Worm (Caenorhabditis elegans): Measurements from ENCODE around the gene aff-1.

Gene aff-1

DNA sequence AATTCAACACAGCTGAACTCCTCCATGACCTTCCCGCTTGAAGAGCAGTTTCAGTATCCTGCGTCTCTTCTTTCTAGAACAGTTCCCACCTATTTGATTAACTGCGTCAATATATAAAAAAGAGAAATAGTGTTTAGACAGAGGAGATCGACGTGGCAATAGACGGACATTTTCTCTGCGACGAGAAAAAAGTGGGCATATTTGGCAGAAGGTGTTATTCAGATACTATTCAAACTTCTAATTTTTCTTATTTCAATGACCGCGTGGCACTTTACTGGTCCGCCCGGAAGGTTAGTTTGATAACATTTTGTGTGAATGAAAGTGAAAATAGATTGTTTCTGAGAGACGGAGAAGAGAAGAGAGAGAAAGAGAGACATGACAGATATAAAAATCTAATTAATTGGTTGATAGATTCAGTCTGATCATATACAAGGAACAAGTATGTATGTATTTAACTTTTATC lies 15.6 kb downstream of the aff-1 start, which contains the start of gene tbc-6:
Gene tbc-6, plus strand, starts transcription at position 208 of the 463 bp plus-strand sequence.
- TF ChIP-seq R02D3.7 (tag; optimal IDR thresholded peaks at IDR 0.05) (peak; percentile 64), nhr-43 (tag; optimal IDR thresholded peaks at IDR 0.05; ENCODE audit: poor library complexity, severe bottlenecking) (peak; percentile 81), aly-2 (tag; optimal IDR thresholded peaks at IDR 0.05) (peak; percentile 55), daf-12 (tag; optimal IDR thresholded peaks at IDR 0.05) (no peak), elt-1 (tag; optimal IDR thresholded peaks at IDR 0.05) (no peak), nhr-76 (tag; optimal IDR thresholded peaks at IDR 0.05) (no peak), nfya-1 (tag; optimal IDR thresholded peaks at IDR 0.05; ENCODE audit: insufficient read depth) (peak; percentile 30), lin-15B (tag; optimal IDR thresholded peaks at IDR 0.05) (no peak), ceh-9 (tag; optimal IDR thresholded peaks at IDR 0.05) (no peak), eor-1 (tag; optimal IDR thresholded peaks at IDR 0.05) (no peak), nhr-77 (tag; optimal IDR thresholded peaks at IDR 0.05) (no peak), nhr-67 (tag; optimal IDR thresholded peaks at IDR 0.05) (no peak), skn-1 (tag; optimal IDR thresholded peaks at IDR 0.05) (no peak), jun-1 (tag; optimal IDR thresholded peaks at IDR 0.05) (peak; percentile 90), sea-2 (GFP tag; optimal IDR thresholded peaks at IDR 0.05) (no peak), pqm-1 (tag; optimal IDR thresholded peaks at IDR 0.05) (peak; percentile 27), ztf-11 (tag; optimal IDR thresholded peaks at IDR 0.05) (no peak), nhr-28 (tag; optimal IDR thresholded peaks at IDR 0.05) (no peak), mdl-1 (tag; optimal IDR thresholded peaks at IDR 0.05) (peak; percentile 22), nhr-25 (tag; optimal IDR thresholded peaks at IDR 0.05) (peak; percentile 66), pha-4 (tag; optimal IDR thresholded peaks at IDR 0.05) (peak; percentile 78), elt-3 (tag; optimal IDR thresholded peaks at IDR 0.05) (peak in 2 of 3 experiments; percentile 7 to 33), ZK546.5 (tag; optimal IDR thresholded peaks at IDR 0.05) (no peak), mml-1 (tag; optimal IDR thresholded peaks at IDR 0.05) (no peak), ceh-28 (tag; optimal IDR thresholded peaks at IDR 0.05) (peak; percentile 34), fkh-2 (tag; optimal IDR thresholded peaks at IDR 0.05) (no peak), unc-62 (GFP tag; optimal IDR thresholded peaks at IDR 0.05) (no peak), snpc-4 (tag; optimal IDR thresholded peaks at IDR 0.05) (no peak), tbx-2 (tag; optimal IDR thresholded peaks at IDR 0.05) (no peak), lsy-12 (tag; optimal IDR thresholded peaks at IDR 0.05) (no peak), hmg-11 (tag; optimal IDR thresholded peaks at IDR 0.05) (no peak), zag-1 (tag; optimal IDR thresholded peaks at IDR 0.05) (no peak), fkh-10 (GFP tag; optimal IDR thresholded peaks at IDR 0.05) (no peak), nhr-237 (tag; optimal IDR thresholded peaks at IDR 0.05) (no peak), ama-1 (optimal IDR thresholded peaks at IDR 0.05) (no peak), egl-27 (tag; optimal IDR thresholded peaks at IDR 0.05) (peak; percentile 61), elt-2 (tag; optimal IDR thresholded peaks at IDR 0.05) (peak; percentile 53), lin-39 (tag; optimal IDR thresholded peaks at IDR 0.05) (no peak), egl-5 (tag; optimal IDR thresholded peaks at IDR 0.05) (no peak), nhr-11 (tag; optimal IDR thresholded peaks at IDR 0.05) (no peak), unc-39 (tag; optimal IDR thresholded peaks at IDR 0.05) (no peak), nhr-23 (tag; optimal IDR thresholded peaks at IDR 0.05) (peak; percentile 84), ceh-82 (tag; optimal IDR thresholded peaks at IDR 0.05) (no peak), fos-1 (tag; optimal IDR thresholded peaks at IDR 0.05) (no peak), ztf-4 (tag; optimal IDR thresholded peaks at IDR 0.05) (no peak), nhr-12 (tag; optimal IDR thresholded peaks at IDR 0.05) (no peak), ceh-16 (tag; optimal IDR thresholded peaks at IDR 0.05) (no peak)

DNA sequence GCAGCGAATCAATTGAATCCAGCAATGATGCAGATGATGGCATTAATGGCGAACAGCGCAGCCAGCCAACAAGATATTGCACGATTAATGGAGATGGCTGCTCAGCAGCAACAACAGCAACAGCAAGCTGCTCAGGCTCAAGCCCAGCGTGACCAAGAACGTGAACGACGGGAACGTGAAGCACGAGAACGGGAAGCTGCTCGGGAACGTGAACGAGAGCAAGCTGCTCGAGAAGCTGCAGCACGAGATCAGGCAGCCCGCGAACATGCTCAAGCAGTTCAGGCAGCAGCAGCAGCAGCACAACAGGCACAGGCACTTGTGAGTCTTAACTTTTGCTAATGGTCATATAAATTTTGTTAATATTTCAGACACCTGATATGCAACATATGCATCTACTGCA lies 16.8 kb downstream of the aff-1 start:
- TF ChIP-seq elt-1 (tag; optimal IDR thresholded peaks at IDR 0.05) = no peak
- TF ChIP-seq jun-1 (tag; optimal IDR thresholded peaks at IDR 0.05) = no peak

Measured in whole organism, L3 larva.